Worm (Caenorhabditis elegans): ENCODE data around the gene C29E4.10.

C29E4.10 gene

ce11 chrIII:7911621-7912020 lies 26.0 kb upstream of the C29E4.10 start, which contains the start of gene ZK688.7:
ZK688.7 (minus strand) TSS chrIII:7911634.
- TF ChIP-seq him-1 (tag; optimal IDR thresholded peaks at IDR 0.05) = no peak
- no peak for TF ChIP-seq Y53G8AR.9 (GFP tag; conservative IDR thresholded peaks at IDR 0.05)
- TF ChIP-seq aptf-2 (GFP tag; conservative IDR thresholded peaks at IDR 0.05) = no peak
- no peak for TF ChIP-seq hlh-26 (GFP tag; conservative IDR thresholded peaks at IDR 0.05)
- no peak for TF ChIP-seq egrh-3 (GFP tag; IDR thresholded peaks at IDR 0.05)
- no peak for TF ChIP-seq D2030.7 (GFP tag; IDR thresholded peaks at IDR 0.05)
- no peak for TF ChIP-seq ets-4 (GFP tag; optimal IDR thresholded peaks at IDR 0.05)
- no peak for TF ChIP-seq snpc-3.4 (tag; optimal IDR thresholded peaks at IDR 0.05)
- no peak for TF ChIP-seq F57A8.1 (GFP tag; optimal IDR thresholded peaks at IDR 0.05)
- peak; percentile 68 for TF ChIP-seq attf-5 (GFP tag; optimal IDR thresholded peaks at IDR 0.05)
- no peak for TF ChIP-seq cebp-1 (GFP tag; IDR thresholded peaks at IDR 0.05)
- TF ChIP-seq cebp-1 (tag; optimal IDR thresholded peaks at IDR 0.05) = no peak
- no peak for TF ChIP-seq ceh-100 (GFP tag; IDR thresholded peaks at IDR 0.05)
- peak; percentile 25 for TF ChIP-seq nhr-80 (tag; optimal IDR thresholded peaks at IDR 0.05)
- no peak for TF ChIP-seq ztf-18 (tag; optimal IDR thresholded peaks at IDR 0.05)
- TF ChIP-seq mel-28 (tag; optimal IDR thresholded peaks at IDR 0.05; ENCODE audit: borderline replicate concordance) = no peak
- no peak for TF ChIP-seq F49E8.2 (tag; optimal IDR thresholded peaks at IDR 0.05; ENCODE audit: insufficient read depth)
- no peak for TF ChIP-seq zim-3 (tag; optimal IDR thresholded peaks at IDR 0.05)
- peak; percentile 85 for TF ChIP-seq hmg-1.2 (GFP tag; IDR thresholded peaks at IDR 0.05)

ce11 chrIII:7913488-7913887 lies 24.2 kb upstream of the C29E4.10 start, which contains the start of gene ZK688.12:
ZK688.12 (minus strand) TSS chrIII:7913588.
- TF ChIP-seq hlh-26 (GFP tag; conservative IDR thresholded peaks at IDR 0.05) (no peak), F10E7.11 (tag; optimal IDR thresholded peaks at IDR 0.05) (no peak), rcor-1 (GFP tag; IDR thresholded peaks at IDR 0.05) (no peak), snpc-3.4 (tag; optimal IDR thresholded peaks at IDR 0.05) (no peak), nhr-179 (tag; optimal IDR thresholded peaks at IDR 0.05) (no peak), C17E4.6 (GFP tag; IDR thresholded peaks at IDR 0.05) (no peak), F23B12.7 (tag; optimal IDR thresholded peaks at IDR 0.05; ENCODE audit: insufficient read depth) (no peak), rpc-1 (optimal IDR thresholded peaks at IDR 0.05) (no peak), rpc-1 (tag; optimal IDR thresholded peaks at IDR 0.05) (no peak), ceh-91 (GFP tag; IDR thresholded peaks at IDR 0.05) (no peak), ceh-40 (GFP tag; IDR thresholded peaks at IDR 0.05) (no peak), snpc-1.1 (tag; optimal IDR thresholded peaks at IDR 0.05; ENCODE audit: insufficient read depth) (no peak), madf-3 (GFP tag; IDR thresholded peaks at IDR 0.05) (no peak), nhr-27 (tag; optimal IDR thresholded peaks at IDR 0.05) (no peak), let-607 (tag; optimal IDR thresholded peaks at IDR 0.05) (no peak), F55B11.4 (tag; optimal IDR thresholded peaks at IDR 0.05; ENCODE audit: borderline replicate concordance, insufficient read depth) (no peak), lir-1 (GFP tag; conservative IDR thresholded peaks at IDR 0.05) (no peak), sea-2 (GFP tag; IDR thresholded peaks at IDR 0.05) (no peak), sptf-2 (GFP tag; optimal IDR thresholded peaks at IDR 0.05) (no peak), bed-2 (GFP tag; IDR thresholded peaks at IDR 0.05) (no peak), lsl-1 (GFP tag; optimal IDR thresholded peaks at IDR 0.05) (no peak)
